Worm (Caenorhabditis elegans) whole organism, late embryonic: ENCODE data around the gene Y22D7AL.3.
A peak's percentile ranks its signal among the peaks of the same experiment; 100 is the strongest.

ENCODE experiments used
- C38D4.7 ChIP-seq: fragments of 200-800 bp; sonication (Bioruptor generic); optimal IDR thresholded peaks from 2 replicates; lab custom pipeline; 2018; ENCODE audit warnings: mild to moderate bottlenecking, missing genetic modification characterization, moderate library complexity, missing compliant biosample characterization
- K09A11.1 ChIP-seq: sonication (generic microtip); optimal IDR thresholded peaks from 2 replicates; lab custom pipeline; 2017; ENCODE audit warnings: antibody characterized with exemption, mild to moderate bottlenecking, missing genetic modification characterization, missing compliant biosample characterization; ENCODE audit not compliant: insufficient read depth
- T23F11.4 ChIP-seq: fragments of 200-800 bp; sonication (Bioruptor generic); optimal IDR thresholded peaks from 2 replicates; lab custom pipeline; 2018; ENCODE audit warnings: mild to moderate bottlenecking, missing genetic modification characterization, missing compliant biosample characterization
- Y22D7AL.16 ChIP-seq: sonication (generic microtip); optimal IDR thresholded peaks from 2 replicates; lab custom pipeline; 2016; ENCODE audit warnings: missing genetic modification characterization, missing compliant biosample characterization
- ama-1 ChIP-seq: fragments of 150-350 bp; optimal IDR thresholded peaks from 2 replicates; lab custom pipeline; 2014
- ceh-18 ChIP-seq: sonication (generic microtip); optimal IDR thresholded peaks from 2 replicates; lab custom pipeline; 2016; ENCODE audit warnings: missing genetic modification characterization, missing compliant biosample characterization
- ceh-22 ChIP-seq: sonication (generic microtip); optimal IDR thresholded peaks from 2 replicates; lab custom pipeline; 2017; ENCODE audit warnings: missing biosample characterization, missing genetic modification characterization
- ceh-30 ChIP-seq: fragments of 150-350 bp; optimal IDR thresholded peaks from 2 replicates; lab custom pipeline; 2014; ENCODE audit warnings: missing biosample characterization, missing genetic modification characterization
- ceh-31 ChIP-seq: sonication (generic microtip); optimal IDR thresholded peaks from 2 replicates; lab custom pipeline; 2016; ENCODE audit warnings: missing genetic modification characterization, missing compliant biosample characterization
- ceh-34 ChIP-seq: sonication (generic microtip); optimal IDR thresholded peaks from 2 replicates; lab custom pipeline; 2016; ENCODE audit warnings: mild to moderate bottlenecking, missing genetic modification characterization, missing compliant biosample characterization
- ceh-45 ChIP-seq: fragments of 200-800 bp; sonication (Bioruptor generic); IDR thresholded peaks from 2 replicates; pipeline ENCODE4 v1.3.6; 2022; ENCODE audit warnings: missing genetic modification reagents, missing genetic modification characterization, missing compliant biosample characterization
- ceh-48 ChIP-seq: sonication (generic microtip); optimal IDR thresholded peaks from 2 replicates; lab custom pipeline; 2016; ENCODE audit warnings: missing genetic modification characterization, inconsistent platforms, missing compliant biosample characterization
- dve-1 ChIP-seq: sonication (generic microtip); optimal IDR thresholded peaks from 2 replicates; lab custom pipeline; 2017; ENCODE audit warnings: antibody characterized with exemption, mild to moderate bottlenecking, missing genetic modification characterization, missing compliant biosample characterization
- elt-2 ChIP-seq: sonication (generic microtip); optimal IDR thresholded peaks from 2 replicates; lab custom pipeline; 2016; ENCODE audit warnings: missing genetic modification reagents, missing genetic modification characterization, missing compliant biosample characterization
- ets-4 ChIP-seq: sonication (generic microtip); optimal IDR thresholded peaks from 2 replicates; lab custom pipeline; 2016; ENCODE audit warnings: missing genetic modification characterization, missing compliant biosample characterization
- fax-1 ChIP-seq: sonication (generic microtip); optimal IDR thresholded peaks from 2 replicates; lab custom pipeline; 2016; ENCODE audit warnings: missing genotype, missing genetic modification characterization, missing compliant biosample characterization
- gmeb-2 ChIP-seq: sonication (generic microtip); optimal IDR thresholded peaks from 2 replicates; lab custom pipeline; 2016; ENCODE audit warnings: missing genetic modification characterization, inconsistent platforms, missing compliant biosample characterization
- hlh-13 ChIP-seq: fragments of 200-800 bp; sonication (Bioruptor generic); optimal IDR thresholded peaks from 2 replicates; lab custom pipeline; 2018; ENCODE audit warnings: mild to moderate bottlenecking, missing genetic modification characterization, missing compliant biosample characterization
- hlh-15 ChIP-seq: sonication (generic microtip); optimal IDR thresholded peaks from 2 replicates; lab custom pipeline; 2016; ENCODE audit warnings: missing genetic modification characterization, missing compliant biosample characterization
- hlh-6 ChIP-seq: sonication (generic microtip); optimal IDR thresholded peaks from 2 replicates; lab custom pipeline; 2016; ENCODE audit warnings: missing genotype, missing genetic modification characterization, missing compliant biosample characterization
- madf-2 ChIP-seq: sonication (generic microtip); optimal IDR thresholded peaks from 2 replicates; lab custom pipeline; 2017; ENCODE audit warnings: missing genetic modification characterization, missing compliant biosample characterization
- mec-3 ChIP-seq: sonication (generic microtip); optimal IDR thresholded peaks from 2 replicates; lab custom pipeline; 2016; ENCODE audit warnings: borderline replicate concordance, missing genetic modification characterization, missing compliant biosample characterization
- pha-2 ChIP-seq: sonication (generic microtip); optimal IDR thresholded peaks from 2 replicates; lab custom pipeline; 2017; ENCODE audit warnings: mild to moderate bottlenecking, missing genetic modification characterization, missing compliant biosample characterization
- pqm-1 ChIP-seq: sonication (generic microtip); optimal IDR thresholded peaks from 2 replicates; lab custom pipeline; 2016; ENCODE audit warnings: missing genetic modification characterization, missing compliant biosample characterization
- ref-2 ChIP-seq: sonication (generic microtip); optimal IDR thresholded peaks from 2 replicates; lab custom pipeline; 2016; ENCODE audit warnings: missing genetic modification characterization, missing compliant biosample characterization
- rnt-1 ChIP-seq: sonication (generic microtip); optimal IDR thresholded peaks from 2 replicates; lab custom pipeline; 2016; ENCODE audit warnings: missing genetic modification characterization, missing compliant biosample characterization
- sdc-2 ChIP-seq: sonication (generic microtip); optimal IDR thresholded peaks from 2 replicates; lab custom pipeline; 2016; ENCODE audit warnings: missing genotype, missing genetic modification characterization, missing compliant biosample characterization
- sox-2 ChIP-seq: fragments of 200-800 bp; sonication (Bioruptor generic); IDR thresholded peaks from 2 replicates; pipeline ENCODE4 v1.3.6; 2022; ENCODE audit warnings: missing genetic modification reagents, missing genetic modification characterization, missing compliant biosample characterization
- syd-9 ChIP-seq: sonication (generic microtip); optimal IDR thresholded peaks from 2 replicates; lab custom pipeline; 2016; ENCODE audit warnings: mild to moderate bottlenecking, missing genetic modification characterization, moderate library complexity, missing compliant biosample characterization
- tbx-2 ChIP-seq: sonication (generic microtip); optimal IDR thresholded peaks from 2 replicates; lab custom pipeline; 2016; ENCODE audit warnings: missing genetic modification characterization, missing compliant biosample characterization
- zip-5 ChIP-seq: sonication (generic microtip); optimal IDR thresholded peaks from 2 replicates; lab custom pipeline; 2016; ENCODE audit warnings: missing genetic modification characterization, missing compliant biosample characterization

Gene Y22D7AL.3

ce11 chrIII:1607659-1608058 is 33.6 kb upstream of the Y22D7AL.3 start:
- TF ChIP-seq ref-2 (tag; lab: Kevin White, UChicago) (no peak), zip-5 (tag; lab: Kevin White, UChicago) (no peak), ceh-48 (tag; lab: Kevin White, UChicago) (peak; percentile 5)

- TF ChIP-seq syd-9 (tag; lab: Kevin White, UChicago) (no peak), dve-1 (no peak), rnt-1 (tag; lab: Kevin White, UChicago) (no peak), elt-2 (no peak), ceh-48 (tag; lab: Kevin White, UChicago) (peak; percentile 28), T23F11.4 (GFP tag; lab: Kevin White, UChicago) (no peak), hlh-15 (tag; lab: Kevin White, UChicago) (no peak)
These were observed 30.3 kb upstream of the Y22D7AL.3 start for ce11 chrIII:1610938-1611337.

- TF ChIP-seq hlh-6 (no peak), C38D4.7 (GFP tag; lab: Kevin White, UChicago) (no peak), ceh-45 (no peak), ets-4 (tag; lab: Kevin White, UChicago) (no peak), pha-2 (tag; lab: Kevin White, UChicago) (no peak), madf-2 (tag; lab: Kevin White, UChicago) (no peak), hlh-15 (tag; lab: Kevin White, UChicago) (no peak), pqm-1 (tag; lab: Kevin White, UChicago) (no peak), hlh-13 (GFP tag; lab: Kevin White, UChicago) (no peak)
These were observed 28.2 kb upstream of the Y22D7AL.3 start for ce11 chrIII:1612974-1613568.

ce11 chrIII:1613933-1614332 is 27.3 kb upstream of the Y22D7AL.3 start, which contains the start of gene Y22D7AL.9:
Y22D7AL.9 (minus strand) TSS chrIII:1614033.
- TF ChIP-seq syd-9 (tag; lab: Kevin White, UChicago) (no peak), Y22D7AL.16 (tag; lab: Kevin White, UChicago) (no peak), madf-2 (tag; lab: Kevin White, UChicago) (no peak), ets-4 (tag; lab: Kevin White, UChicago) (no peak), ref-2 (tag; lab: Kevin White, UChicago) (no peak), ceh-30 (tag; lab: Kevin White, UChicago) (no peak)

ce11 chrIII:1614412-1614811 is 26.9 kb upstream of the Y22D7AL.3 start:
- no peak for TF ChIP-seq dve-1
- TF ChIP-seq tbx-2 (tag; lab: Kevin White, UChicago) = no peak
- no peak for TF ChIP-seq ceh-22 (tag; lab: Kevin White, UChicago)
- no peak for TF ChIP-seq ceh-31 (tag; lab: Kevin White, UChicago)
- no peak for TF ChIP-seq ceh-34 (tag; lab: Kevin White, UChicago)
- TF ChIP-seq Y22D7AL.16 (tag; lab: Kevin White, UChicago) = no peak
- no peak for TF ChIP-seq K09A11.1 (tag; lab: Kevin White, UChicago)
- no peak for TF ChIP-seq ceh-18 (tag; lab: Kevin White, UChicago)
- TF ChIP-seq ceh-30 (tag; lab: Kevin White, UChicago) = no peak
- TF ChIP-seq ama-1 = no peak
- no peak for TF ChIP-seq sdc-2 (tag; lab: Kevin White, UChicago)
- no peak for TF ChIP-seq mec-3 (tag; lab: Kevin White, UChicago)
- TF ChIP-seq fax-1 (tag; lab: Kevin White, UChicago) = no peak

ce11 chrIII:1616245-1617026 is 24.8 kb upstream of the Y22D7AL.3 start:
- no peak for TF ChIP-seq sox-2
- peak; percentile 28 for TF ChIP-seq gmeb-2 (tag; lab: Kevin White, UChicago)
